Fruit fly (Drosophila melanogaster) Kc167 (cell line): ENCODE data around the gene CG7275.

Experiments used
- h ChIP-seq: fragments of >200 bp; optimal IDR thresholded peaks from 3 replicates; lab custom pipeline; 2018; ENCODE audit warnings: missing external identifiers
- insv ChIP-seq: fragments of >200 bp; optimal IDR thresholded peaks from 3 replicates; lab custom pipeline; 2018; ENCODE audit warnings: missing external identifiers

- no peak for TF ChIP-seq h (lab: Kevin White, UChicago)
- TF ChIP-seq insv (lab: Kevin White, UChicago): no peak
Measured at dm6 chr3L:15526712-15527111, 28.0 kb downstream of the CG7275 start, which contains the start of gene CG33985.
